Worm (Caenorhabditis elegans) whole organism, L4 larva: Measurements from ENCODE around the gene Y22D7AL.7.

Experiments
- ceh-82 ChIP-seq: sonication (generic microtip); optimal IDR thresholded peaks from 2 replicates; lab custom pipeline; 2017; ENCODE audit warnings: missing biosample characterization, missing genetic modification characterization
- egl-27 ChIP-seq: sonication (generic microtip); optimal IDR thresholded peaks from 3 replicates; lab custom pipeline; 2017; ENCODE audit warnings: missing biosample characterization, missing genetic modification reagents, missing genetic modification characterization
- fos-1 ChIP-seq: fragments of 150-350 bp; optimal IDR thresholded peaks from 2 replicates; lab custom pipeline; 2014; ENCODE audit warnings: missing biosample characterization, missing genetic modification characterization
- lin-1 ChIP-seq: fragments of 200-800 bp; sonication (Bioruptor generic); IDR thresholded peaks from 2 replicates; pipeline ENCODE4 v1.3.6; 2022; ENCODE audit warnings: missing genetic modification reagents, missing genetic modification characterization, missing compliant biosample characterization
- lin-13 ChIP-seq: fragments of 150-350 bp; optimal IDR thresholded peaks from 2 replicates; lab custom pipeline; 2014; ENCODE audit warnings: missing biosample characterization, missing genetic modification reagents, missing genetic modification characterization
- lin-15B ChIP-seq: fragments of 150-350 bp; sonication (generic microtip); optimal IDR thresholded peaks from 3 replicates; lab custom pipeline; 2014; ENCODE audit warnings: missing biosample characterization, missing genetic modification characterization
- lsy-2 ChIP-seq, 2 experiments: fragments of 150-350 bp in 1 of 2; sonication (generic microtip) in 1 of 2; optimal IDR thresholded peaks; 2 replicates each; lab custom pipeline; 2014 to 2017; ENCODE audit warnings: missing biosample characterization in 2 of 2, missing genetic modification characterization in 2 of 2
- mdl-1 ChIP-seq, 2 experiments: fragments of 150-350 bp in 1 of 2; sonication (generic microtip) in 1 of 2; optimal IDR thresholded peaks; 2 replicates each; lab custom pipeline; 2014 to 2017; ENCODE audit warnings: missing biosample characterization in 2 of 2, missing genetic modification characterization in 2 of 2
- vab-7 ChIP-seq: fragments of 200-800 bp; sonication (Bioruptor generic); IDR thresholded peaks from 2 replicates; pipeline ENCODE4 v1.3.6; 2022; ENCODE audit warnings: missing genetic modification reagents, missing genetic modification characterization, missing compliant biosample characterization

ce11 chrIII:1618915-1619314 lies 42.4 kb downstream of the Y22D7AL.7 start, which contains the start of gene Y22D7AL.10:
- TF ChIP-seq fos-1 (tag; lab: Kevin White, UChicago) (peak; percentile 39), lin-1 (GFP tag; lab: Robert Waterston, UW) (peak; percentile 95), ceh-82 (tag; lab: Kevin White, UChicago) (no peak), lin-13 (GFP tag; lab: Kevin White, UChicago) (peak; percentile 98), lin-15B (tag; lab: Kevin White, UChicago) (peak; percentile 94), lsy-2 (tag; optimal IDR thresholded peaks at IDR 0.05; lab: Kevin White, UChicago) (peak; percentile 92 to 97), mdl-1 (tag; optimal IDR thresholded peaks at IDR 0.05; lab: Kevin White, UChicago) (peak in 1 of 2 experiments; percentile 76), vab-7 (GFP tag; lab: Robert Waterston, UW) (peak; percentile 95), egl-27 (tag; lab: Kevin White, UChicago) (no peak)
